Fruit fly (Drosophila melanogaster) whole organism, embryonic: ENCODE data around the gene BBS1.

Experiments
- B-H2 ChIP-seq: fragments of 200-800 bp; sonication (Bioruptor generic); optimal IDR thresholded peaks from 2 replicates; lab custom pipeline; 2018; ENCODE audit warnings: missing biosample characterization, mild to moderate bottlenecking, missing genetic modification characterization
- BEAF-32 ChIP-seq: fragments of 200-800 bp; sonication (Bioruptor generic); optimal IDR thresholded peaks from 3 replicates; lab custom pipeline; 2017; ENCODE audit warnings: missing biosample characterization, missing genetic modification characterization, mild to moderate bottlenecking, moderate library complexity, missing genetic modification reagents
- CG10431 ChIP-seq: fragments of 200-800 bp; sonication (Bioruptor generic); optimal IDR thresholded peaks from 3 replicates; lab custom pipeline; 2018; ENCODE audit warnings: missing biosample characterization, mild to moderate bottlenecking, missing genetic modification characterization
- CG10654 ChIP-seq: fragments of 200-800 bp; sonication (Bioruptor generic); optimal IDR thresholded peaks from 2 replicates; lab custom pipeline; 2016; ENCODE audit warnings: missing biosample characterization, missing genetic modification characterization
- CG11504 ChIP-seq: fragments of 200-800 bp; sonication (Bioruptor generic); optimal IDR thresholded peaks from 3 replicates; lab custom pipeline; 2019; ENCODE audit warnings: missing biosample characterization, mild to moderate bottlenecking, missing genetic modification characterization, moderate library complexity
- CG12659 ChIP-seq: fragments of 200-800 bp; sonication (Bioruptor generic); optimal IDR thresholded peaks from 3 replicates; lab custom pipeline; 2017; ENCODE audit warnings: mild to moderate bottlenecking, missing biosample characterization, missing genetic modification reagents, missing genetic modification characterization
- CG13287 ChIP-seq: fragments of 200-800 bp; sonication (Bioruptor generic); IDR thresholded peaks from 2 replicates; pipeline ENCODE4 v1.3.6; 2022; ENCODE audit warnings: missing biosample characterization, missing genetic modification characterization; ENCODE audit not compliant: partially characterized antibody
- CG14965 ChIP-seq: fragments of 200-800 bp; sonication (Bioruptor generic); optimal IDR thresholded peaks from 2 replicates; lab custom pipeline; 2016; ENCODE audit warnings: missing biosample characterization, missing genetic modification characterization, borderline replicate concordance
- CG15514 ChIP-seq: fragments of 200-800 bp; sonication (Bioruptor generic); optimal IDR thresholded peaks from 3 replicates; lab custom pipeline; 2017; ENCODE audit warnings: missing biosample characterization, missing genetic modification characterization, mild to moderate bottlenecking, moderate library complexity, missing genetic modification reagents
- CG17612 ChIP-seq: fragments of 200-800 bp; sonication (Bioruptor generic); IDR thresholded peaks from 2 replicates; pipeline ENCODE4 v1.3.6; 2022; ENCODE audit warnings: missing biosample characterization, missing genetic modification characterization
- CG17829 ChIP-seq: fragments of 200-800 bp; optimal IDR thresholded peaks from 2 replicates; lab custom pipeline; 2019; ENCODE audit warnings: missing biosample characterization, mild to moderate bottlenecking, missing genetic modification characterization, moderate library complexity
- CG30431 ChIP-seq: fragments of 200-800 bp; sonication (Bioruptor generic); optimal IDR thresholded peaks from 2 replicates; lab custom pipeline; 2017; ENCODE audit warnings: missing biosample characterization, missing genetic modification characterization
- CG3065 ChIP-seq: fragments of 200-800 bp; sonication (Bioruptor generic); optimal IDR thresholded peaks from 2 replicates; lab custom pipeline; 2016; ENCODE audit warnings: missing biosample characterization, missing genetic modification characterization
- CG3407 ChIP-seq: fragments of 200-800 bp; sonication (Bioruptor generic); optimal IDR thresholded peaks from 2 replicates; lab custom pipeline; 2018; ENCODE audit warnings: missing biosample characterization, mild to moderate bottlenecking, missing genetic modification characterization
- CG34376 ChIP-seq: fragments of 200-800 bp; sonication (Bioruptor generic); optimal IDR thresholded peaks from 2 replicates; lab custom pipeline; 2018; ENCODE audit warnings: missing biosample characterization, mild to moderate bottlenecking, missing genetic modification characterization
- CG6791 ChIP-seq: fragments of 200-800 bp; sonication (Bioruptor generic); IDR thresholded peaks from 3 replicates; pipeline ENCODE4 v1.3.6; 2022; ENCODE audit warnings: missing biosample characterization, missing genetic modification characterization; ENCODE audit not compliant: partially characterized antibody
- CG7745 ChIP-seq: fragments of 200-800 bp; sonication (Bioruptor generic); optimal IDR thresholded peaks from 2 replicates; lab custom pipeline; 2018; ENCODE audit warnings: missing biosample characterization, mild to moderate bottlenecking, missing genetic modification characterization, moderate library complexity
- CG7786 ChIP-seq: fragments of 200-800 bp; sonication (Bioruptor generic); optimal IDR thresholded peaks from 2 replicates; lab custom pipeline; 2016; ENCODE audit warnings: missing biosample characterization, missing genetic modification characterization
- CG7928 ChIP-seq: fragments of 200-800 bp; sonication (Bioruptor generic); optimal IDR thresholded peaks from 2 replicates; lab custom pipeline; 2017; ENCODE audit warnings: missing biosample characterization, mild to moderate bottlenecking, missing genetic modification characterization
- CG8281 ChIP-seq: fragments of 200-800 bp; sonication (Bioruptor generic); optimal IDR thresholded peaks from 2 replicates; lab custom pipeline; 2018; ENCODE audit warnings: missing biosample characterization, mild to moderate bottlenecking, missing genetic modification characterization, moderate library complexity
- CG8290 ChIP-seq, 3 experiments: fragments of 200-800 bp; sonication (Bioruptor generic); optimal IDR thresholded peaks; 2 replicates each; lab custom pipeline; 2016 to 2019; ENCODE audit warnings: missing biosample characterization in 3 of 3, missing genetic modification characterization in 3 of 3, mild to moderate bottlenecking in 2 of 3, moderate library complexity in 1 of 3
- CG9797 ChIP-seq: fragments of 200-800 bp; sonication (Bioruptor generic); optimal IDR thresholded peaks from 3 replicates; lab custom pipeline; 2018; ENCODE audit warnings: missing biosample characterization, mild to moderate bottlenecking, missing genetic modification characterization
- CG9932 ChIP-seq: fragments of 200-800 bp; sonication (Bioruptor generic); IDR thresholded peaks from 2 replicates; pipeline ENCODE4 v1.3.6; 2022; ENCODE audit warnings: missing biosample characterization, missing genetic modification characterization
- Deaf1 ChIP-seq: fragments of 200-800 bp; optimal IDR thresholded peaks from 3 replicates; lab custom pipeline; 2019; ENCODE audit warnings: missing biosample characterization, mild to moderate bottlenecking, missing genetic modification characterization, moderate library complexity
- Dfd ChIP-seq, 2 experiments: fragments of >200 bp; optimal IDR thresholded peaks; 2 replicates each; lab custom pipeline; 2017; ENCODE audit warnings: missing biosample characterization in 2 of 2, missing genetic modification characterization in 2 of 2
- Jarid2 ChIP-seq: fragments of 200-800 bp; sonication (Bioruptor generic); optimal IDR thresholded peaks from 3 replicates; lab custom pipeline; 2017; ENCODE audit warnings: mild to moderate bottlenecking, missing biosample characterization, missing genetic modification reagents, missing genetic modification characterization
- Kr ChIP-seq: fragments of 200-800 bp; sonication (Bioruptor generic); optimal IDR thresholded peaks from 2 replicates; lab custom pipeline; 2017; ENCODE audit warnings: missing biosample characterization, mild to moderate bottlenecking, missing genetic modification characterization
- Lhr ChIP-seq: fragments of 200-800 bp; sonication (Bioruptor generic); optimal IDR thresholded peaks from 3 replicates; lab custom pipeline; 2017; ENCODE audit warnings: mild to moderate bottlenecking, missing biosample characterization, missing genetic modification reagents, missing genetic modification characterization
- Pdp1 ChIP-seq, 2 experiments: fragments of 200-800 bp; sonication (Bioruptor generic); optimal IDR thresholded peaks; 3 replicates each; lab custom pipeline; 2016; ENCODE audit warnings: missing biosample characterization in 2 of 2, missing genetic modification characterization in 2 of 2, mild to moderate bottlenecking in 1 of 2, moderate library complexity in 1 of 2
- aop ChIP-seq: fragments of 200-800 bp; sonication (Bioruptor generic); IDR thresholded peaks from 2 replicates; pipeline ENCODE4 v1.3.6; 2022; ENCODE audit warnings: missing biosample characterization, missing genetic modification characterization
- ato ChIP-seq: fragments of 200-800 bp; sonication (Bioruptor generic); IDR thresholded peaks from 2 replicates; pipeline ENCODE4 v1.3.6; 2022; ENCODE audit warnings: missing biosample characterization, missing genetic modification characterization; ENCODE audit not compliant: partially characterized antibody
- bbx ChIP-seq: fragments of 200-800 bp; sonication (Bioruptor generic); IDR thresholded peaks from 2 replicates; pipeline ENCODE4 v1.3.6; 2022; ENCODE audit warnings: missing biosample characterization, missing genetic modification characterization; ENCODE audit not compliant: partially characterized antibody
- bcd ChIP-seq: fragments of 200-800 bp; sonication (Bioruptor generic); optimal IDR thresholded peaks from 2 replicates; lab custom pipeline; 2017; ENCODE audit warnings: missing biosample characterization, mild to moderate bottlenecking, missing genetic modification characterization
- bigmax ChIP-seq: fragments of 200-800 bp; sonication (Bioruptor generic); optimal IDR thresholded peaks from 2 replicates; lab custom pipeline; 2018; ENCODE audit warnings: missing biosample characterization, mild to moderate bottlenecking, missing genetic modification characterization
- cad ChIP-seq: fragments of >200 bp; optimal IDR thresholded peaks from 2 replicates; lab custom pipeline; 2017; ENCODE audit warnings: missing biosample characterization, missing genetic modification characterization
- chinmo ChIP-seq: fragments of 200-800 bp; sonication (Bioruptor generic); IDR thresholded peaks from 4 replicates; pipeline ENCODE4 v1.3.6; 2022; ENCODE audit warnings: missing biosample characterization, missing genetic modification characterization; ENCODE audit not compliant: partially characterized antibody
- chm ChIP-seq: fragments of 200-800 bp; sonication (Bioruptor generic); IDR thresholded peaks from 2 replicates; pipeline ENCODE4 v1.3.6; 2022; ENCODE audit warnings: missing biosample characterization, missing genetic modification characterization
- cwo ChIP-seq: fragments of 200-800 bp; sonication (Bioruptor generic); optimal IDR thresholded peaks from 3 replicates; lab custom pipeline; 2017; ENCODE audit warnings: missing biosample characterization, missing genetic modification characterization, mild to moderate bottlenecking, moderate library complexity, missing genetic modification reagents
- dan ChIP-seq: fragments of 200-800 bp; sonication (Bioruptor generic); IDR thresholded peaks from 2 replicates; pipeline ENCODE4 v1.3.6; 2022; ENCODE audit warnings: missing biosample characterization, missing genetic modification characterization
- ewg ChIP-seq: fragments of 200-800 bp; sonication (Bioruptor generic); optimal IDR thresholded peaks from 3 replicates; lab custom pipeline; 2017; ENCODE audit warnings: mild to moderate bottlenecking, missing biosample characterization, missing genetic modification reagents, missing genetic modification characterization
- eyg ChIP-seq: fragments of 200-800 bp; sonication (Bioruptor generic); optimal IDR thresholded peaks from 3 replicates; lab custom pipeline; 2016; ENCODE audit warnings: missing biosample characterization, missing genetic modification characterization
- fd102C ChIP-seq: fragments of 200-800 bp; sonication (Bioruptor generic); optimal IDR thresholded peaks from 2 replicates; lab custom pipeline; 2018; ENCODE audit warnings: missing biosample characterization, mild to moderate bottlenecking, missing genetic modification characterization, moderate library complexity
- gt ChIP-seq: fragments of 200-800 bp; sonication (Bioruptor generic); IDR thresholded peaks from 2 replicates; pipeline ENCODE4 v1.3.6; 2022; ENCODE audit warnings: missing biosample characterization, missing genetic modification characterization
- ham ChIP-seq: fragments of 200-800 bp; sonication (Bioruptor generic); IDR thresholded peaks from 2 replicates; pipeline ENCODE4 v1.3.6; 2022; ENCODE audit warnings: missing biosample characterization, missing genetic modification characterization
- lilli ChIP-seq: fragments of 200-800 bp; sonication (Bioruptor generic); optimal IDR thresholded peaks from 3 replicates; lab custom pipeline; 2016; ENCODE audit warnings: missing biosample characterization, missing genetic modification characterization
- pzg ChIP-seq: fragments of 200-800 bp; sonication (Bioruptor generic); optimal IDR thresholded peaks from 3 replicates; lab custom pipeline; 2018; ENCODE audit warnings: missing biosample characterization, mild to moderate bottlenecking, missing genetic modification characterization, moderate library complexity
- repo ChIP-seq: fragments of 200-800 bp; sonication (Bioruptor generic); optimal IDR thresholded peaks from 2 replicates; lab custom pipeline; 2016; ENCODE audit warnings: missing biosample characterization, missing genetic modification characterization
- twi ChIP-seq: fragments of 200-800 bp; optimal IDR thresholded peaks from 2 replicates; lab custom pipeline; 2019; ENCODE audit warnings: missing biosample characterization, mild to moderate bottlenecking, missing genetic modification characterization, moderate library complexity
- vvl ChIP-seq: fragments of 200-800 bp; sonication (Bioruptor generic); IDR thresholded peaks from 2 replicates; pipeline ENCODE4 v1.3.6; 2022; ENCODE audit warnings: missing biosample characterization, missing genetic modification characterization

BBS1 gene

DNA sequence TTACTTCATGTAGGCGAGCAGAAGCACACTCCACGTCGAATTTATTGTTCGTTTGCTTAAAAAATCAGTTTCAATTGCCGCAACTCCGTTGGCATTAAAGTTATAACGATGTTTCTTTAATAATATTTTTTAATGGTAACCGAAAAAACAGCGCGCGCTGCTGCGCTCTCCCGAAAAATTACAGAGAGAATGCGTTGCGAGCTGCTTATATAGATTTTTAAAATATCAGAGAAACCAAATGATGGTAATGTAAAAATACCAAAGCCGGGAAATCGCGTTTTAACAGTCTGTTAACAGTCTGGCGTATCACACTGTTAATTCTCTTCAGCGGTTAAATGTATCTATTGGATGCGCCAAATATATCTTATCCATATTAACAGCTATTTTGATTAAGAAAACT, 31.2 kb downstream of the BBS1 start, which contains the start of gene corn (continued):
- no peak for TF ChIP-seq Dfd (GFP tag; optimal IDR thresholded peaks at IDR 0.05; lab: Kevin White, UChicago)
- peak; percentile 12 for TF ChIP-seq Deaf1 (tag; lab: Kevin White, UChicago)
- TF ChIP-seq CG3407: no peak
- peak; percentile 87 for TF ChIP-seq Jarid2 (GFP tag; lab: Kevin White, UChicago)
- peak; percentile 11 for TF ChIP-seq CG15514 (GFP tag; lab: Kevin White, UChicago)
- peak; percentile 62 for TF ChIP-seq chm (GFP tag; lab: Robert Waterston, UW)
- no peak for TF ChIP-seq lilli (GFP tag; lab: Kevin White, UChicago)
- TF ChIP-seq CG11504 (tag; lab: Kevin White, UChicago): peak; percentile 29
- no peak for TF ChIP-seq CG9932 (GFP tag; lab: Robert Waterston, UW)
- peak; percentile 0 for TF ChIP-seq B-H2 (GFP tag; lab: Kevin White, UChicago)
- no peak for TF ChIP-seq twi (tag; lab: Kevin White, UChicago)
- 0 out of 4 replicates have a peak, but pooled peaks have one; percentile 69 for TF ChIP-seq chinmo (GFP tag; lab: Robert Waterston, UW)
- TF ChIP-seq CG3065 (GFP tag; lab: Kevin White, UChicago): no peak
- TF ChIP-seq pzg: peak; percentile 38
- TF ChIP-seq vvl (GFP tag; lab: Robert Waterston, UW): no peak
- no peak for TF ChIP-seq repo (GFP tag; lab: Kevin White, UChicago)
- TF ChIP-seq ato: peak; percentile 20; the same call in 1 of the 2 replicates
- TF ChIP-seq BEAF-32: peak; percentile 5
- TF ChIP-seq CG12659 (GFP tag; lab: Kevin White, UChicago): peak; percentile 26
- peak; percentile 40; the same call in 1 of the 2 replicates for TF ChIP-seq bbx (GFP tag; lab: Robert Waterston, UW)
- TF ChIP-seq CG6791: peak; percentile 36; the same call in 2 of the 3 replicates
- no peak for TF ChIP-seq CG10431 (GFP tag; lab: Kevin White, UChicago)
- TF ChIP-seq CG17829 (tag; lab: Kevin White, UChicago): peak; percentile 15

DNA sequence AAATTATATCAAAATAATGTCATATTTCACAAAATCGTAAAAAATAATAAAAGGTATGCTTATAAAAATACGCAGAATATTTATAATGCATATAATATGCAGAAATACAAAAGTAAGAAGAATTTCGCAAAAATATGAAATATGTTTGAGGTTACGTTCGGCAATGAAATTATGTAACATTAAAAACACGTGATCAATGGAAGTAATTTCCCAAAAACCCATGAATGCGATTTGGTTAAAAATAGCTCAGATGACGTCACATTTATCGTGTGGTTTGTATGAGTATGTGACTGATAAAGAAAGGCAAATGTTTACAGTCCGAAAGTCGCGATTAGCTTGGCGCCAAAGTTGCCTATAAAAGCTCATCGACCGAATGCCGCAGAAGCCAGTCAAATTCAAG, 32.0 kb downstream of the BBS1 start, which contains the start of gene CG8620:
CG8620 (plus strand) TSS at position 387 of the 400 bp plus-strand sequence.
- TF ChIP-seq CG15514 (GFP tag; lab: Kevin White, UChicago) (peak; percentile 0), CG9797 (no peak), CG34376 (GFP tag; lab: Kevin White, UChicago) (peak; percentile 4), aop (no peak), CG8281 (tag; lab: Kevin White, UChicago) (no peak), gt (no peak), CG30431 (GFP tag; lab: Kevin White, UChicago) (no peak), eyg (no peak), bigmax (GFP tag; lab: Kevin White, UChicago) (peak; percentile 64), CG17612 (GFP tag; lab: Robert Waterston, UW) (no peak), ewg (GFP tag; lab: Kevin White, UChicago) (no peak), bcd (GFP tag; lab: Kevin White, UChicago) (no peak), CG14965 (no peak), cwo (GFP tag; lab: Kevin White, UChicago) (peak; percentile 8), Pdp1 (GFP tag; optimal IDR thresholded peaks at IDR 0.05; lab: Kevin White, UChicago) (peak in 1 of 2 experiments; percentile 69), CG8290 (GFP tag; optimal IDR thresholded peaks at IDR 0.05; lab: Kevin White, UChicago) (no peak), CG8290 (tag; optimal IDR thresholded peaks at IDR 0.05; lab: Kevin White, UChicago) (no peak), CG7745 (no peak), CG13287 (GFP tag; lab: Robert Waterston, UW) (no peak), Kr (GFP tag; lab: Kevin White, UChicago) (no peak), Lhr (no peak), CG10654 (GFP tag; lab: Kevin White, UChicago) (no peak), ham (GFP tag; lab: Robert Waterston, UW) (no peak), CG7928 (no peak), dan (no peak), cad (GFP tag; lab: Kevin White, UChicago) (no peak), fd102C (GFP tag; lab: Kevin White, UChicago) (no peak), CG7786 (GFP tag; lab: Kevin White, UChicago) (no peak)
